Fruit fly (Drosophila melanogaster) whole organism, embryonic: ENCODE results near the gene Cypl.

Source experiments
- Atf6 ChIP-seq: fragments of 200-800 bp; sonication (Bioruptor generic); IDR thresholded peaks from 2 replicates; pipeline ENCODE4 v1.3.6; 2022; ENCODE audit warnings: missing biosample characterization, missing genetic modification characterization
- BtbVII ChIP-seq: fragments of 200-800 bp; sonication (Bioruptor generic); optimal IDR thresholded peaks from 3 replicates; lab custom pipeline; 2017; ENCODE audit warnings: missing biosample characterization, mild to moderate bottlenecking, missing genetic modification characterization
- CG10209 ChIP-seq: fragments of 200-800 bp; sonication (Bioruptor generic); optimal IDR thresholded peaks from 3 replicates; lab custom pipeline; 2017; ENCODE audit warnings: missing biosample characterization, mild to moderate bottlenecking, missing genetic modification characterization, missing genetic modification reagents
- CG10959 ChIP-seq: fragments of 200-800 bp; sonication (Bioruptor generic); IDR thresholded peaks from 2 replicates; pipeline ENCODE4 v1.3.6; 2022; ENCODE audit warnings: missing biosample characterization, missing genetic modification characterization
- CG11093 ChIP-seq: fragments of 200-800 bp; sonication (Bioruptor generic); IDR thresholded peaks from 3 replicates; pipeline ENCODE4 v1.3.6; 2022; ENCODE audit warnings: missing biosample characterization, missing genetic modification characterization
- CG11398 ChIP-seq: fragments of 200-800 bp; sonication (Bioruptor generic); optimal IDR thresholded peaks from 2 replicates; lab custom pipeline; 2016; ENCODE audit warnings: missing biosample characterization, missing genetic modification characterization
- CG11560 ChIP-seq: fragments of 200-800 bp; sonication (Bioruptor generic); IDR thresholded peaks from 3 replicates; pipeline ENCODE4 v1.3.6; 2022; ENCODE audit warnings: missing biosample characterization, missing genetic modification characterization
- CG13287 ChIP-seq: fragments of 200-800 bp; sonication (Bioruptor generic); IDR thresholded peaks from 2 replicates; pipeline ENCODE4 v1.3.6; 2022; ENCODE audit warnings: missing biosample characterization, missing genetic modification characterization; ENCODE audit not compliant: partially characterized antibody
- CG13296 ChIP-seq: fragments of 200-800 bp; sonication (Bioruptor generic); optimal IDR thresholded peaks from 3 replicates; lab custom pipeline; 2018; ENCODE audit warnings: missing biosample characterization, mild to moderate bottlenecking, missing genetic modification characterization
- CG14050 ChIP-seq: fragments of 200-800 bp; sonication (Bioruptor generic); IDR thresholded peaks from 3 replicates; pipeline ENCODE4 v1.3.6; 2022; ENCODE audit warnings: missing biosample characterization, missing genetic modification characterization
- CG14667 ChIP-seq: fragments of 200-800 bp; sonication (Bioruptor generic); IDR thresholded peaks from 2 replicates; pipeline ENCODE4 v1.3.6; 2022; ENCODE audit warnings: missing biosample characterization, missing genetic modification characterization
- CG14710 ChIP-seq: fragments of 200-800 bp; sonication (Bioruptor generic); optimal IDR thresholded peaks from 3 replicates; lab custom pipeline; 2019; ENCODE audit warnings: missing biosample characterization, mild to moderate bottlenecking, missing genetic modification characterization, moderate library complexity
- CG14860 ChIP-seq: fragments of 200-800 bp; sonication (Bioruptor generic); IDR thresholded peaks from 3 replicates; pipeline ENCODE4 v1.3.6; 2022; ENCODE audit warnings: missing biosample characterization, missing genetic modification characterization; ENCODE audit not compliant: partially characterized antibody
- CG15269 ChIP-seq: fragments of 200-800 bp; sonication (Bioruptor generic); optimal IDR thresholded peaks from 2 replicates; lab custom pipeline; 2018; ENCODE audit warnings: missing biosample characterization, mild to moderate bottlenecking, missing genetic modification characterization, moderate library complexity
- CG1529 ChIP-seq: fragments of 200-800 bp; sonication (Bioruptor generic); optimal IDR thresholded peaks from 3 replicates; lab custom pipeline; 2018; ENCODE audit warnings: missing biosample characterization, missing genetic modification characterization
- CG16779 ChIP-seq: fragments of 200-800 bp; sonication (Bioruptor generic); IDR thresholded peaks from 2 replicates; pipeline ENCODE4 v1.3.6; 2022; ENCODE audit warnings: missing biosample characterization, missing genetic modification characterization
- CG17829 ChIP-seq: fragments of 200-800 bp; optimal IDR thresholded peaks from 2 replicates; lab custom pipeline; 2019; ENCODE audit warnings: missing biosample characterization, mild to moderate bottlenecking, missing genetic modification characterization, moderate library complexity
- CG18764 ChIP-seq: fragments of 200-800 bp; sonication (Bioruptor generic); optimal IDR thresholded peaks from 3 replicates; lab custom pipeline; 2016; ENCODE audit warnings: missing biosample characterization, missing genetic modification characterization
- CG2129 ChIP-seq: fragments of 200-800 bp; sonication (Bioruptor generic); IDR thresholded peaks from 2 replicates; pipeline ENCODE4 v1.3.6; 2022; ENCODE audit warnings: missing biosample characterization, missing genetic modification characterization; ENCODE audit not compliant: partially characterized antibody
- CG5953 ChIP-seq: fragments of 200-800 bp; sonication (Bioruptor generic); IDR thresholded peaks from 2 replicates; pipeline ENCODE4 v1.3.6; 2022; ENCODE audit warnings: missing biosample characterization, missing genetic modification characterization
- CG6654 ChIP-seq: fragments of 200-800 bp; sonication (Bioruptor generic); optimal IDR thresholded peaks from 2 replicates; lab custom pipeline; 2017; ENCODE audit warnings: missing biosample characterization, mild to moderate bottlenecking, missing genetic modification characterization
- CG6689 ChIP-seq: fragments of 200-800 bp; sonication (Bioruptor generic); IDR thresholded peaks from 2 replicates; pipeline ENCODE4 v1.3.6; 2022; ENCODE audit warnings: missing biosample characterization, missing genetic modification characterization
- Deaf1 ChIP-seq: fragments of 200-800 bp; optimal IDR thresholded peaks from 3 replicates; lab custom pipeline; 2019; ENCODE audit warnings: missing biosample characterization, mild to moderate bottlenecking, missing genetic modification characterization, moderate library complexity
- Dll ChIP-seq: fragments of 200-800 bp; sonication (Bioruptor generic); IDR thresholded peaks from 4 replicates; pipeline ENCODE4 v1.3.6; 2022; ENCODE audit warnings: missing biosample characterization, missing genetic modification characterization; ENCODE audit not compliant: partially characterized antibody
- Drgx ChIP-seq: fragments of 200-800 bp; sonication (Bioruptor generic); IDR thresholded peaks from 2 replicates; pipeline ENCODE4 v1.3.6; 2022; ENCODE audit warnings: missing biosample characterization, missing genetic modification characterization
- HLHmδ ChIP-seq: fragments of 200-800 bp; sonication (Bioruptor generic); optimal IDR thresholded peaks from 2 replicates; lab custom pipeline; 2018; ENCODE audit warnings: missing biosample characterization, mild to moderate bottlenecking, missing genetic modification characterization, moderate library complexity
- Hr51 ChIP-seq, 2 experiments: fragments of 200-800 bp; sonication (Bioruptor generic); optimal IDR thresholded peaks; 2 replicates in 1 of 2; 3 replicates in 1 of 2; lab custom pipeline; 2016 to 2018; ENCODE audit warnings: missing biosample characterization in 2 of 2, missing genetic modification characterization in 2 of 2, mild to moderate bottlenecking in 1 of 2, moderate library complexity in 1 of 2
- Max ChIP-seq: fragments of 200-800 bp; sonication (Bioruptor generic); optimal IDR thresholded peaks from 2 replicates; lab custom pipeline; 2016; ENCODE audit warnings: missing biosample characterization, mild to moderate bottlenecking, missing genetic modification characterization
- Myb ChIP-seq: fragments of 200-800 bp; sonication (Bioruptor generic); optimal IDR thresholded peaks from 2 replicates; lab custom pipeline; 2016; ENCODE audit warnings: missing biosample characterization, missing genetic modification characterization
- Oaz ChIP-seq: fragments of 200-800 bp; sonication (Bioruptor generic); IDR thresholded peaks from 2 replicates; pipeline ENCODE4 v1.3.6; 2022; ENCODE audit warnings: missing biosample characterization, missing genetic modification characterization
- Ssrp ChIP-seq: fragments of 200-800 bp; sonication (Bioruptor generic); optimal IDR thresholded peaks from 2 replicates; lab custom pipeline; 2018; ENCODE audit warnings: missing biosample characterization, mild to moderate bottlenecking, missing genetic modification characterization, moderate library complexity
- abd-A ChIP-seq: fragments of 200-800 bp; sonication (Bioruptor generic); optimal IDR thresholded peaks from 3 replicates; lab custom pipeline; 2019; ENCODE audit warnings: missing biosample characterization, mild to moderate bottlenecking, missing genetic modification characterization, moderate library complexity
- aop ChIP-seq: fragments of 200-800 bp; sonication (Bioruptor generic); IDR thresholded peaks from 2 replicates; pipeline ENCODE4 v1.3.6; 2022; ENCODE audit warnings: missing biosample characterization, missing genetic modification characterization
- ase ChIP-seq: fragments of 200-800 bp; sonication (Bioruptor generic); IDR thresholded peaks from 3 replicates; pipeline ENCODE4 v1.3.6; 2022; ENCODE audit warnings: missing biosample characterization, missing genetic modification characterization
- crol ChIP-seq: fragments of 200-800 bp; sonication (Bioruptor generic); IDR thresholded peaks from 2 replicates; pipeline ENCODE4 v1.3.6; 2022; ENCODE audit warnings: missing biosample characterization, missing genetic modification characterization
- en ChIP-seq: fragments of 200-800 bp; sonication (Bioruptor generic); optimal IDR thresholded peaks from 2 replicates; lab custom pipeline; 2016; ENCODE audit warnings: missing biosample characterization, missing genetic modification characterization
- exex ChIP-seq: fragments of 200-800 bp; sonication (Bioruptor generic); optimal IDR thresholded peaks from 4 replicates; lab custom pipeline; 2018; ENCODE audit warnings: missing biosample characterization, mild to moderate bottlenecking, missing genetic modification characterization, moderate library complexity
- fd102C ChIP-seq: fragments of 200-800 bp; sonication (Bioruptor generic); optimal IDR thresholded peaks from 2 replicates; lab custom pipeline; 2018; ENCODE audit warnings: missing biosample characterization, mild to moderate bottlenecking, missing genetic modification characterization, moderate library complexity
- gce ChIP-seq: fragments of 200-800 bp; sonication (Bioruptor generic); IDR thresholded peaks from 3 replicates; pipeline ENCODE4 v1.3.6; 2022; ENCODE audit warnings: missing biosample characterization, missing genetic modification characterization
- inv ChIP-seq: fragments of 200-800 bp; sonication (Bioruptor generic); IDR thresholded peaks from 2 replicates; pipeline ENCODE4 v1.3.6; 2022; ENCODE audit warnings: missing biosample characterization, missing genetic modification characterization; ENCODE audit not compliant: partially characterized antibody
- mld ChIP-seq: fragments of 200-800 bp; sonication (Bioruptor generic); IDR thresholded peaks from 3 replicates; pipeline ENCODE4 v1.3.6; 2022; ENCODE audit warnings: missing biosample characterization, missing genetic modification characterization; ENCODE audit not compliant: partially characterized antibody
- pnt ChIP-seq: fragments of 200-800 bp; sonication (Bioruptor generic); optimal IDR thresholded peaks from 3 replicates; lab custom pipeline; 2016; ENCODE audit warnings: missing biosample characterization, missing genetic modification characterization
- salm ChIP-seq: fragments of 200-800 bp; sonication (Bioruptor generic); optimal IDR thresholded peaks from 2 replicates; lab custom pipeline; 2018; ENCODE audit warnings: missing biosample characterization, mild to moderate bottlenecking, missing genetic modification characterization
- sc ChIP-seq, 3 experiments: fragments of >200 bp in 2 of 3; fragments of 200-800 bp in 1 of 3; sonication (Bioruptor generic) in 1 of 3; optimal IDR thresholded peaks; 2 replicates in 2 of 3; 3 replicates in 1 of 3; lab custom pipeline; 2017; ENCODE audit warnings: mild to moderate bottlenecking in 1 of 3, missing biosample characterization in 1 of 3, missing genetic modification characterization in 1 of 3, missing genetic modification reagents in 1 of 3
- seq ChIP-seq: fragments of 200-800 bp; sonication (Bioruptor generic); IDR thresholded peaks from 2 replicates; pipeline ENCODE4 v1.3.6; 2022; ENCODE audit warnings: missing biosample characterization, missing genetic modification characterization
- sisA ChIP-seq: fragments of 200-800 bp; sonication (Bioruptor generic); IDR thresholded peaks from 2 replicates; pipeline ENCODE4 v1.3.6; 2022; ENCODE audit warnings: missing biosample characterization, missing genetic modification characterization
- so ChIP-seq: fragments of 200-800 bp; sonication (Bioruptor generic); IDR thresholded peaks from 3 replicates; pipeline ENCODE4 v1.3.6; 2022; ENCODE audit warnings: missing biosample characterization, missing genetic modification characterization
- sob ChIP-seq: fragments of 200-800 bp; sonication (Bioruptor generic); IDR thresholded peaks from 2 replicates; pipeline ENCODE4 v1.3.6; 2022; ENCODE audit warnings: missing biosample characterization, missing genetic modification characterization
- ssp ChIP-seq: fragments of 200-800 bp; sonication (Bioruptor generic); IDR thresholded peaks from 2 replicates; pipeline ENCODE4 v1.3.6; 2022; ENCODE audit warnings: missing biosample characterization, missing genetic modification characterization
- zfh1 ChIP-seq: fragments of 200-800 bp; sonication (Bioruptor generic); IDR thresholded peaks from 3 replicates; pipeline ENCODE4 v1.3.6; 2022; ENCODE audit warnings: missing biosample characterization, missing genetic modification characterization

Cypl gene

dm6 chr3L:557294-557693 is 14.6 kb upstream of the Cypl start:
- TF ChIP-seq CG14050 (GFP tag; lab: Robert Waterston, UW): peak; percentile 39; the same call in 1 of the 3 replicates
- TF ChIP-seq CG11398 (GFP tag; lab: Kevin White, UChicago): peak; percentile 23
- TF ChIP-seq CG5953 (GFP tag; lab: Robert Waterston, UW): peak; percentile 41; the same call in 1 of the 2 replicates
- TF ChIP-seq CG14667 (GFP tag; lab: Robert Waterston, UW): peak; percentile 35; the same call in 1 of the 2 replicates
- TF ChIP-seq CG2129 (GFP tag; lab: Robert Waterston, UW): no peak
- no peak for TF ChIP-seq CG1529 (GFP tag; lab: Kevin White, UChicago)
- TF ChIP-seq Atf6 (GFP tag; lab: Robert Waterston, UW): peak; percentile 81
- no peak for TF ChIP-seq aop
- no peak for TF ChIP-seq fd102C (GFP tag; lab: Kevin White, UChicago)
- no peak for TF ChIP-seq Deaf1 (tag; lab: Kevin White, UChicago)
- TF ChIP-seq CG17829 (tag; lab: Kevin White, UChicago): no peak
- no peak for TF ChIP-seq Ssrp (tag; lab: Kevin White, UChicago)
- TF ChIP-seq CG18764 (GFP tag; lab: Kevin White, UChicago): no peak
- TF ChIP-seq BtbVII (GFP tag; lab: Kevin White, UChicago): peak; percentile 28
- no peak for TF ChIP-seq CG10209 (GFP tag; lab: Kevin White, UChicago)
- peak; percentile 68 for TF ChIP-seq seq (GFP tag; lab: Robert Waterston, UW)
- no peak for TF ChIP-seq CG11093 (GFP tag; lab: Robert Waterston, UW)
- peak; percentile 78 for TF ChIP-seq sob
- TF ChIP-seq inv (GFP tag; lab: Robert Waterston, UW): no peak
- TF ChIP-seq CG6689 (GFP tag; lab: Robert Waterston, UW): peak; percentile 61; the same call in 1 of the 2 replicates
- TF ChIP-seq sc (optimal IDR thresholded peaks at IDR 0.05; lab: Kevin White, UChicago): no peak
- TF ChIP-seq sc (GFP tag; optimal IDR thresholded peaks at IDR 0.05; lab: Kevin White, UChicago): no peak
- peak; percentile 84 for TF ChIP-seq Drgx (GFP tag; lab: Robert Waterston, UW)
- peak; percentile 2 for TF ChIP-seq pnt
- no peak for TF ChIP-seq mld (GFP tag; lab: Robert Waterston, UW)
- TF ChIP-seq exex (tag; lab: Kevin White, UChicago): no peak
- no peak for TF ChIP-seq abd-A (tag; lab: Kevin White, UChicago)
- TF ChIP-seq Myb: no peak
- TF ChIP-seq CG14710 (tag; lab: Kevin White, UChicago): no peak
- TF ChIP-seq CG13296 (GFP tag; lab: Kevin White, UChicago): no peak
- TF ChIP-seq HLHmδ (GFP tag; lab: Kevin White, UChicago): no peak
- 0 out of 2 replicates have a peak, but pooled peaks have one; percentile 8 for TF ChIP-seq CG13287 (GFP tag; lab: Robert Waterston, UW)
- TF ChIP-seq ase (GFP tag; lab: Robert Waterston, UW): 0 out of 3 replicates have a peak, but pooled peaks have one; percentile 41
- TF ChIP-seq CG14860 (GFP tag; lab: Robert Waterston, UW): no peak
- TF ChIP-seq crol (GFP tag; lab: Robert Waterston, UW): peak; percentile 44; the same call in 1 of the 2 replicates
- TF ChIP-seq zfh1 (GFP tag; lab: Robert Waterston, UW): peak; percentile 51; the same call in 1 of the 3 replicates
- no peak for TF ChIP-seq Max (GFP tag; lab: Kevin White, UChicago)
- no peak for TF ChIP-seq CG6654 (GFP tag; lab: Kevin White, UChicago)
- peak; percentile 4 to 59 for TF ChIP-seq Hr51 (GFP tag; optimal IDR thresholded peaks at IDR 0.05; lab: Kevin White, UChicago)
- TF ChIP-seq gce (GFP tag; lab: Robert Waterston, UW): no peak; the same call in 2 of the 3 replicates
- peak; percentile 57; the same call in 2 of the 3 replicates for TF ChIP-seq CG11560 (tag; lab: Robert Waterston, UW)
- peak; percentile 47; the same call in 1 of the 2 replicates for TF ChIP-seq ssp
- TF ChIP-seq Oaz (GFP tag; lab: Robert Waterston, UW): peak; percentile 52; the same call in 1 of the 2 replicates
- peak; percentile 27; the same call in 1 of the 2 replicates for TF ChIP-seq sisA (GFP tag; lab: Robert Waterston, UW)
- TF ChIP-seq CG10959: no peak
- TF ChIP-seq CG16779 (GFP tag; lab: Robert Waterston, UW): peak; percentile 71; the same call in 1 of the 2 replicates
- TF ChIP-seq so: peak; percentile 72; the same call in 2 of the 3 replicates
- peak; percentile 58 for TF ChIP-seq CG15269 (tag; lab: Kevin White, UChicago)
- no peak for TF ChIP-seq Dll (GFP tag; lab: Robert Waterston, UW)
- no peak for TF ChIP-seq salm
- TF ChIP-seq en (GFP tag; lab: Kevin White, UChicago): no peak
